Fruit fly (Drosophila melanogaster) whole organism, pupa: ENCODE measurements around the gene CG12155.

ENCODE experiments used
- CG10348 ChIP-seq: fragments of 200-800 bp; sonication (Bioruptor generic); IDR thresholded peaks from 2 replicates; pipeline ENCODE4 v1.3.6; 2022; ENCODE audit warnings: missing biosample characterization, missing genetic modification characterization
- CG12605 ChIP-seq: fragments of 200-800 bp; sonication (Bioruptor generic); IDR thresholded peaks from 2 replicates; pipeline ENCODE4 v1.3.6; 2022; ENCODE audit warnings: missing biosample characterization, missing genetic modification characterization
- CG13204 ChIP-seq: fragments of 200-800 bp; sonication (Bioruptor generic); optimal IDR thresholded peaks from 2 replicates; lab custom pipeline; 2018; ENCODE audit warnings: missing biosample characterization, mild to moderate bottlenecking, missing genetic modification characterization, moderate library complexity
- CG14655 ChIP-seq: fragments of 200-800 bp; sonication (Bioruptor generic); optimal IDR thresholded peaks from 3 replicates; lab custom pipeline; 2017; ENCODE audit warnings: mild to moderate bottlenecking, missing biosample characterization, missing genetic modification reagents, missing genetic modification characterization
- CG15710 ChIP-seq: fragments of 200-800 bp; sonication (Bioruptor generic); optimal IDR thresholded peaks from 2 replicates; lab custom pipeline; 2018; ENCODE audit warnings: missing biosample characterization, mild to moderate bottlenecking, missing genetic modification characterization, moderate library complexity
- CG17806 ChIP-seq: fragments of 200-800 bp; sonication (Bioruptor generic); optimal IDR thresholded peaks from 2 replicates; lab custom pipeline; 2018; ENCODE audit warnings: missing biosample characterization, mild to moderate bottlenecking, missing genetic modification characterization, moderate library complexity
- CG32121 ChIP-seq: fragments of 200-800 bp; sonication (Bioruptor generic); IDR thresholded peaks from 2 replicates; pipeline ENCODE4 v1.3.6; 2022; ENCODE audit warnings: missing biosample characterization, missing genetic modification characterization
- CG34367 ChIP-seq: fragments of 200-800 bp; sonication (Bioruptor generic); optimal IDR thresholded peaks from 2 replicates; lab custom pipeline; 2018; ENCODE audit warnings: missing biosample characterization, mild to moderate bottlenecking, missing genetic modification characterization
- CG4496 ChIP-seq: fragments of 200-800 bp; sonication (Bioruptor generic); IDR thresholded peaks from 3 replicates; pipeline ENCODE4 v1.3.6; 2022; ENCODE audit warnings: missing biosample characterization, missing genetic modification characterization
- CG8159 ChIP-seq: fragments of 200-800 bp; sonication (Bioruptor generic); optimal IDR thresholded peaks from 3 replicates; lab custom pipeline; 2018; ENCODE audit warnings: missing biosample characterization, mild to moderate bottlenecking, missing genetic modification characterization, moderate library complexity
- CG8301 ChIP-seq: fragments of 200-800 bp; sonication (Bioruptor generic); optimal IDR thresholded peaks from 2 replicates; lab custom pipeline; 2018; ENCODE audit warnings: missing biosample characterization, mild to moderate bottlenecking, missing genetic modification characterization
- CG9948 ChIP-seq: fragments of 200-800 bp; sonication (Bioruptor generic); optimal IDR thresholded peaks from 2 replicates; lab custom pipeline; 2018; ENCODE audit warnings: missing biosample characterization, mild to moderate bottlenecking, missing genetic modification characterization, moderate library complexity
- D1 ChIP-seq: fragments of 200-800 bp; sonication (Bioruptor generic); optimal IDR thresholded peaks from 2 replicates; lab custom pipeline; 2018; ENCODE audit warnings: missing biosample characterization, mild to moderate bottlenecking, missing genetic modification characterization, moderate library complexity
- EcR ChIP-seq: fragments of 200-800 bp; sonication (Bioruptor generic); optimal IDR thresholded peaks from 3 replicates; lab custom pipeline; 2019; ENCODE audit warnings: missing biosample characterization, missing genetic modification characterization, mild to moderate bottlenecking, moderate library complexity, missing genetic modification reagents
- Ets98B ChIP-seq: fragments of 200-800 bp; sonication (Bioruptor generic); IDR thresholded peaks from 2 replicates; pipeline ENCODE4 v1.3.6; 2022; ENCODE audit warnings: missing biosample characterization, missing genetic modification characterization
- Pif1A ChIP-seq: fragments of 200-800 bp; sonication (Bioruptor generic); optimal IDR thresholded peaks from 3 replicates; lab custom pipeline; 2016; ENCODE audit warnings: missing biosample characterization, missing genetic modification characterization
- Pif1B ChIP-seq: fragments of 200-800 bp; sonication (Bioruptor generic); optimal IDR thresholded peaks from 3 replicates; lab custom pipeline; 2016; ENCODE audit warnings: missing biosample characterization, missing genetic modification characterization
- Snoo ChIP-seq: fragments of 200-800 bp; sonication (Bioruptor generic); optimal IDR thresholded peaks from 3 replicates; lab custom pipeline; 2017; ENCODE audit warnings: missing biosample characterization, mild to moderate bottlenecking, missing genetic modification characterization, inconsistent platforms
- fd96Ca ChIP-seq: fragments of 200-800 bp; sonication (Bioruptor generic); IDR thresholded peaks from 3 replicates; pipeline ENCODE4 v1.3.6; 2022; ENCODE audit warnings: missing biosample characterization, missing genetic modification characterization
- gl ChIP-seq: fragments of 200-800 bp; sonication (Bioruptor generic); optimal IDR thresholded peaks from 2 replicates; lab custom pipeline; 2018; ENCODE audit warnings: missing biosample characterization, mild to moderate bottlenecking, missing genetic modification characterization
- rn ChIP-seq: fragments of 200-800 bp; sonication (Bioruptor generic); IDR thresholded peaks from 2 replicates; pipeline ENCODE4 v1.3.6; 2022; ENCODE audit warnings: missing biosample characterization, missing genetic modification characterization

Gene CG12155

DNA sequence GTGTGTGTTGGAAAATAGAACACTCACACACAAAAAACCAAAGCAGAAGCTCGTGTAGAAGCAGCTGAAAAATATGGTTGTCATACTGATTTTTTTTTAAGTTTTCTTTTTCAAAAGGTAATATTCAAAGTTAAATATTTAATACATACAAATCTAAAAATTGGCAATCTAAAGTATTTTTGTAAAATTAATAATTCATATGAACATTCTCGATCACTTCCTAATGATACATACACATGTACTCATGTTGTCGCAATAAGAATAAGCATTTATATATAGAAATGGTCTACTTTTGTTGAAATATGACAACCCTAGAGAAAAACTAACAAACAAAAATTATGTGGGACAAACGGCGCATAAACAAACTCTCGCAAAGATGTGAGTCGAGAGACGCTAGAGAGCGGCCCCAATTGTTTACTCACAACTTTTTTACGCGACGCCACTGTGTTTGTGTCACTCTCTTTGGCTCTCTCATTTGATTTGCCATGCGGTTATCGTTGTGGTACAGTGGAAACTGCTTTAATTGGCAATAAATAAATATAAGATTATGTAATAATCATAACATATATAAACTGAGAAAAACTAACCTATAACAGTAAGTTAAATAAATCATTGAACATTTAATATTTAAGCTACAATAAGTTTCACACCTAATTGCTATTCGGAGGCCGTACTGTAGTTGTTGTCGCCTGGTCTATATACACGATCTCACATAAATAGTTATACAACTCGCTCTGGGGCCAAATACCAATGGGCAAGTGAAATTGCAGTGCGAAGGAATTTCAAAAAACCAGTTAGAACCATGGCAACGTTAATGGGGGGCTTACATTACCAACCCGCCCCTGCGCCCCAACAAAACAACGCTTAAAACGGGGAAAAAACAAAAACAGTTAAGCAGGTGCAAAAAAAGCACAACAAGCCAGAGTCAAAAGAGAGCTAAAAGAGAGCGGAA is 21.9 kb upstream of the CG12155 start:
- peak; percentile 99 for TF ChIP-seq CG8159 (tag; lab: Kevin White, UChicago)
- peak; percentile 96 for TF ChIP-seq fd96Ca (GFP tag; lab: Robert Waterston, UW)
- TF ChIP-seq CG32121 (GFP tag; lab: Robert Waterston, UW): peak; percentile 99
- peak; percentile 96 for TF ChIP-seq gl
- TF ChIP-seq CG34367 (tag; lab: Kevin White, UChicago): peak; percentile 98
- TF ChIP-seq CG10348 (GFP tag; lab: Robert Waterston, UW): peak; percentile 93
- TF ChIP-seq CG12605 (GFP tag; lab: Robert Waterston, UW): peak; percentile 98
- peak; percentile 96 for TF ChIP-seq rn
- peak; percentile 99 for TF ChIP-seq Ets98B (GFP tag; lab: Robert Waterston, UW)
- TF ChIP-seq CG15710: peak; percentile 99
- TF ChIP-seq CG17806 (tag; lab: Kevin White, UChicago): peak; percentile 99
- TF ChIP-seq D1 (tag; lab: Kevin White, UChicago): peak; percentile 94
- TF ChIP-seq EcR (GFP tag; lab: Kevin White, UChicago): peak; percentile 77
- peak; percentile 99 for TF ChIP-seq CG4496
- TF ChIP-seq Pif1B (GFP tag; lab: Kevin White, UChicago): peak; percentile 99
- TF ChIP-seq CG9948 (tag; lab: Kevin White, UChicago): peak; percentile 98
- peak; percentile 96 for TF ChIP-seq CG13204 (GFP tag; lab: Kevin White, UChicago)
- peak; percentile 97 for TF ChIP-seq CG8301
- peak; percentile 97 for TF ChIP-seq Pif1A (GFP tag; lab: Kevin White, UChicago)
- TF ChIP-seq Snoo (tag; lab: Kevin White, UChicago): peak; percentile 96
- peak; percentile 98 for TF ChIP-seq CG14655

DNA sequence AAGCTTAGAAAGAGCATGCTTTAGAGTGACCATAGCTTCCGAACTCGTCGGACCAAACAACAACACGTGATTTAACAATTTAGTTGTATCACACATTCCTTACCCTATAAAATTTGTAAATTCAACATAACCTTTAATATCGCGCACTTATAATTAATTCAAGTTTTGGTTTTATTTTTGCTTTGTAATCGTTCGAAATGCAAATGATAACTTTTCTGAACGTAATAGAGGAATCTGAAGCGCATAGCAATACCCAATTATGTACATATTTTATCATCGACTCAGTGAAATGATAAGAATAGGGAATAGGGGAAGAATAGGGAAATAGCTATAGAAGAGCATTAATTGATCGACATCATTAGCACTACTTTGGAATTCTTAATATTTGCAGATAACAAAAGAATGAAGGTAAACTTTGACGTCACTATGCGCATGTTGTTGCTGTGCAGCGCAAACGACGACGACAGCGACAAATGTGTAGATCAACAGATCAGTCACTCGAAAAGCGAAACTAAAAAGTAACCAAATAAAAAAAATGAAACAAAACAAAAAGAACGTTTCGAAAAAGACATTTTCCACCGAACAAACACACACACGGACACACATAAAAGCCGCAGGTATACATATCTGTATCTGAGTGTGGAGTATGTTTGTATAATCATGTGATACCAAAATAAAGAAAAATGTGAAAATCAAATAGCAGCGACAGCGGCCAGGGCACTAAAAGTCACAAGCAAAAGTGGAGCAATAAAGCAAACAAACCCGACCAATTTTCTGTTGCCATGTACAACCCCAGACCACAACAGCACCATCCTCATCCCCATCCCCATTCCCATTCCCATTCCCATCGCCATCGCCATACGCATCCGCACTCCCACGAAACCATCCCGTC is 21.0 kb upstream of the CG12155 start:
- TF ChIP-seq CG12605 (GFP tag; lab: Robert Waterston, UW): no peak
- TF ChIP-seq fd96Ca (GFP tag; lab: Robert Waterston, UW): no peak
- TF ChIP-seq Snoo (tag; lab: Kevin White, UChicago): no peak
- TF ChIP-seq CG9948 (tag; lab: Kevin White, UChicago): no peak
- TF ChIP-seq CG32121 (GFP tag; lab: Robert Waterston, UW): no peak
- TF ChIP-seq CG8301: no peak
- no peak for TF ChIP-seq Pif1A (GFP tag; lab: Kevin White, UChicago)
- no peak for TF ChIP-seq D1 (tag; lab: Kevin White, UChicago)
- TF ChIP-seq CG13204 (GFP tag; lab: Kevin White, UChicago): no peak
- no peak for TF ChIP-seq gl
- TF ChIP-seq EcR (GFP tag; lab: Kevin White, UChicago): no peak
- TF ChIP-seq CG4496: no peak
- no peak for TF ChIP-seq CG14655
- TF ChIP-seq CG15710: no peak

DNA sequence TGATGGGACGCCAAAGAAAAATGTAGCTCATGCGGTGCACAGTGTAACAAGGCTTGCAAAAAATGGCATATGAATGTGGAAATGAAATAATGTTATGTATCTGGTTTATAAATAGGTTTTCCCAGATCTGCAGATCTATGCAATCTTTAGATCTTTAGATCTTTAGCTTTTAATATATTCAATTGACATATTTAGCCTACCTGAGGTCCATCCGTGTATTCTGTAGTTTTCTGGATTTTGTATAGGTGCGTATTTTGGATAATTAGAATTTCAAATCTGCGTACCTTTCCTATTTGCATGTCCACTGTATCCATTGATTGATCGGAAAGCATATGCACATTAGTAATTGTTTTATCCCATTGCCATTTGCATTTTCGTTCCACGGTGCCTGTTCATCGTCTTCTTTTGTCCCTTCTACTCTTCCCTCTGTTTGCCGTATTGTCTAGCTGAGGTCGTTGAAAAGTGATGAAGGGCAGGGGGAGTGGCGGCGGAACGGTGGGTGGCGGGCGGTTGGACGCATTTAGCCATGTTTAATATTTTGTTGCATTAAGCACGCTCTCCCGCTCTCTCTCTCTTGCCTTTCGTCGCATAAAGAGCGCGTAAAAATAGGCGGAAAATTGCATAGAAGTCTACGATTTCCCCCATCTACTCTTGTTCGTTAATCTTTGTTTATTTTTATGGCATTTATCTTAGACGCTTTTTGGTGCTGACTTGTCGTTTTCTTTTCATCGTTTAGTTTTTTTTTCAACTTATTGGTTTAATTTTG is 19.4 kb upstream of the CG12155 start, which contains the start of gene CHES-1-like:
Gene CHES-1-like, minus strand, starts transcription at position 444 of the 766 bp plus-strand sequence.
- TF ChIP-seq CG15710 (peak; percentile 81), CG8159 (tag; lab: Kevin White, UChicago) (peak; percentile 85), Snoo (tag; lab: Kevin White, UChicago) (peak; percentile 78), CG4496 (peak; percentile 88), Ets98B (GFP tag; lab: Robert Waterston, UW) (peak; percentile 67), CG13204 (GFP tag; lab: Kevin White, UChicago) (peak; percentile 67), EcR (GFP tag; lab: Kevin White, UChicago) (peak; percentile 47), rn (peak; percentile 54; the same call in 1 of the 2 replicates), Pif1A (GFP tag; lab: Kevin White, UChicago) (peak; percentile 86), CG14655 (peak; percentile 94), CG17806 (tag; lab: Kevin White, UChicago) (peak; percentile 76), gl (peak; percentile 51), CG9948 (tag; lab: Kevin White, UChicago) (peak; percentile 86), Pif1B (GFP tag; lab: Kevin White, UChicago) (peak; percentile 88), CG8301 (peak; percentile 89), CG32121 (GFP tag; lab: Robert Waterston, UW) (peak; percentile 77), CG34367 (tag; lab: Kevin White, UChicago) (peak; percentile 72), D1 (tag; lab: Kevin White, UChicago) (peak; percentile 72), CG12605 (GFP tag; lab: Robert Waterston, UW) (0 out of 2 replicates have a peak, but pooled peaks have one; percentile 29), CG10348 (GFP tag; lab: Robert Waterston, UW) (peak; percentile 44; the same call in 1 of the 2 replicates), fd96Ca (GFP tag; lab: Robert Waterston, UW) (peak; percentile 81)
